Worm (Caenorhabditis elegans) whole organism, L1 larva: ENCODE data around the gene C34C12.6.

ENCODE experiments used
- F16B12.6 ChIP-seq: fragments of 150-350 bp; optimal IDR thresholded peaks from 2 replicates; lab custom pipeline; 2014; ENCODE audit warnings: missing biosample characterization, missing genetic modification characterization
- Y116A8C.19 ChIP-seq: sonication (generic microtip); optimal IDR thresholded peaks from 2 replicates; lab custom pipeline; 2016; ENCODE audit warnings: missing compliant biosample characterization, missing genetic modification characterization, borderline replicate concordance
- alr-1 ChIP-seq: fragments of 200-800 bp; sonication (Bioruptor generic); optimal IDR thresholded peaks from 2 replicates; lab custom pipeline; 2018; ENCODE audit warnings: borderline replicate concordance, mild to moderate bottlenecking, missing genetic modification characterization, missing compliant biosample characterization
- aly-2 ChIP-seq: fragments of 150-350 bp; optimal IDR thresholded peaks from 2 replicates; lab custom pipeline; 2014; ENCODE audit warnings: missing biosample characterization, missing genetic modification characterization
- ama-1 ChIP-seq: fragments of 150-350 bp; optimal IDR thresholded peaks from 2 replicates; lab custom pipeline; 2014
- ceh-63 ChIP-seq: fragments of 200-800 bp; sonication (Bioruptor generic); optimal IDR thresholded peaks from 2 replicates; lab custom pipeline; 2018; ENCODE audit warnings: mild to moderate bottlenecking, missing genetic modification characterization, missing compliant biosample characterization
- ceh-8 ChIP-seq: fragments of 200-800 bp; sonication (Bioruptor generic); optimal IDR thresholded peaks from 2 replicates; lab custom pipeline; 2018; ENCODE audit warnings: mild to moderate bottlenecking, missing genetic modification characterization, moderate library complexity, missing compliant biosample characterization
- ceh-82 ChIP-seq, 3 experiments: fragments of 150-350 bp in 1 of 3; sonication (generic microtip) in 2 of 3; optimal IDR thresholded peaks; 2 replicates each; lab custom pipeline; 2014 to 2017; ENCODE audit warnings: missing biosample characterization in 3 of 3, missing genetic modification characterization in 3 of 3
- ces-1 ChIP-seq: fragments of 150-350 bp; optimal IDR thresholded peaks from 2 replicates; lab custom pipeline; 2014; ENCODE audit warnings: missing biosample characterization, missing genetic modification reagents, missing genetic modification characterization
- dsc-1 ChIP-seq: sonication (generic microtip); optimal IDR thresholded peaks from 2 replicates; lab custom pipeline; 2016; ENCODE audit warnings: mild to moderate bottlenecking, missing genetic modification characterization, missing compliant biosample characterization
- efl-1 ChIP-seq, 4 experiments: fragments of 150-350 bp; optimal IDR thresholded peaks in 3 of 4; peaks in 1 of 4; 1 replicate in 1 of 4; 2 replicates in 3 of 4; lab custom pipeline; 2014; ENCODE audit warnings: missing biosample characterization in 2 of 4, missing genetic modification characterization in 2 of 4, missing genetic modification reagents in 2 of 4
- egl-13 ChIP-seq: sonication (generic microtip); optimal IDR thresholded peaks from 2 replicates; lab custom pipeline; 2016; ENCODE audit warnings: missing genotype, missing genetic modification reagents, missing genetic modification characterization, missing compliant biosample characterization
- egl-27 ChIP-seq, 2 experiments: fragments of 150-350 bp in 1 of 2; sonication (generic microtip); optimal IDR thresholded peaks; 3 replicates each; lab custom pipeline; 2017 to 2018; ENCODE audit warnings: missing biosample characterization in 2 of 2, missing genetic modification characterization in 2 of 2, missing genetic modification reagents in 2 of 2
- elt-3 ChIP-seq, 6 experiments: fragments of 150-350 bp in 1 of 6; sonication (generic microtip); optimal IDR thresholded peaks; 2 replicates each; lab custom pipeline; 2017 to 2018; ENCODE audit warnings: missing biosample characterization in 6 of 6, missing genetic modification characterization in 6 of 6, inconsistent platforms in 1 of 6
- fkh-10 ChIP-seq: sonication (generic microtip); optimal IDR thresholded peaks from 2 replicates; lab custom pipeline; 2017; ENCODE audit warnings: missing biosample characterization, missing genetic modification reagents, missing genetic modification characterization
- fkh-4 ChIP-seq: sonication (generic microtip); optimal IDR thresholded peaks from 2 replicates; lab custom pipeline; 2016; ENCODE audit warnings: missing compliant biosample characterization, missing genetic modification characterization, borderline replicate concordance
- fkh-8 ChIP-seq: sonication (generic microtip); optimal IDR thresholded peaks from 2 replicates; lab custom pipeline; 2016; ENCODE audit warnings: mild to moderate bottlenecking, missing genetic modification characterization, missing compliant biosample characterization
- fos-1 ChIP-seq: fragments of 150-350 bp; optimal IDR thresholded peaks from 2 replicates; lab custom pipeline; 2014; ENCODE audit warnings: missing biosample characterization, missing genetic modification characterization
- grh-1 ChIP-seq: fragments of 200-800 bp; sonication (Bioruptor generic); IDR thresholded peaks from 2 replicates; pipeline ENCODE4 v1.3.6; 2022; ENCODE audit warnings: missing genetic modification reagents, missing genetic modification characterization, missing compliant biosample characterization
- hpl-2 ChIP-seq: fragments of 150-350 bp; optimal IDR thresholded peaks from 2 replicates; lab custom pipeline; 2014; ENCODE audit warnings: missing biosample characterization, missing genetic modification reagents, missing genetic modification characterization
- lin-13 ChIP-seq: fragments of 150-350 bp; optimal IDR thresholded peaks from 2 replicates; lab custom pipeline; 2014; ENCODE audit warnings: missing biosample characterization, missing genetic modification reagents, missing genetic modification characterization
- lin-14 ChIP-seq: fragments of 200-800 bp; sonication (Bioruptor generic); optimal IDR thresholded peaks from 2 replicates; lab custom pipeline; 2018; ENCODE audit warnings: mild to moderate bottlenecking, missing genetic modification characterization, moderate library complexity, missing compliant biosample characterization
- lin-35 ChIP-seq, 2 experiments: fragments of 150-350 bp; optimal IDR thresholded peaks; 2 replicates each; lab custom pipeline; 2014; ENCODE audit warnings: missing biosample characterization in 2 of 2, missing genetic modification characterization in 2 of 2, missing genetic modification reagents in 2 of 2
- mab-9 ChIP-seq: fragments of 200-800 bp; sonication (Bioruptor generic); IDR thresholded peaks from 2 replicates; pipeline ENCODE4 v1.3.6; 2022; ENCODE audit warnings: missing genetic modification reagents, missing genetic modification characterization, missing compliant biosample characterization
- nhr-11 ChIP-seq: fragments of 150-350 bp; optimal IDR thresholded peaks from 2 replicates; lab custom pipeline; 2014; ENCODE audit warnings: missing biosample characterization, missing genetic modification characterization
- nhr-12 ChIP-seq: sonication (generic microtip); optimal IDR thresholded peaks from 2 replicates; lab custom pipeline; 2017; ENCODE audit warnings: missing biosample characterization, missing genetic modification characterization
- nhr-20 ChIP-seq: sonication (generic microtip); optimal IDR thresholded peaks from 2 replicates; lab custom pipeline; 2016; ENCODE audit warnings: mild to moderate bottlenecking, missing genetic modification characterization, missing compliant biosample characterization
- nhr-237 ChIP-seq: fragments of 150-350 bp; optimal IDR thresholded peaks from 2 replicates; lab custom pipeline; 2014; ENCODE audit warnings: missing biosample characterization, missing genetic modification characterization
- nhr-28 ChIP-seq: fragments of 150-350 bp; optimal IDR thresholded peaks from 2 replicates; lab custom pipeline; 2014; ENCODE audit warnings: missing biosample characterization, missing genetic modification characterization
- nhr-47 ChIP-seq: sonication (generic microtip); optimal IDR thresholded peaks from 2 replicates; lab custom pipeline; 2016; ENCODE audit warnings: mild to moderate bottlenecking, missing genetic modification characterization, moderate library complexity, missing compliant biosample characterization
- nhr-71 ChIP-seq: sonication (generic microtip); optimal IDR thresholded peaks from 2 replicates; lab custom pipeline; 2016; ENCODE audit warnings: mild to moderate bottlenecking, missing genetic modification characterization, moderate library complexity, missing compliant biosample characterization
- nhr-76 ChIP-seq: sonication (generic microtip); optimal IDR thresholded peaks from 2 replicates; lab custom pipeline; 2017; ENCODE audit warnings: missing biosample characterization, missing genetic modification characterization
- nhr-77 ChIP-seq: fragments of 150-350 bp; optimal IDR thresholded peaks from 2 replicates; lab custom pipeline; 2014; ENCODE audit warnings: missing biosample characterization, missing genetic modification characterization
- nhr-84 ChIP-seq: sonication (generic microtip); optimal IDR thresholded peaks from 2 replicates; lab custom pipeline; 2017; ENCODE audit warnings: missing biosample characterization, missing genetic modification characterization
- nhr-85 ChIP-seq: sonication (generic microtip); peaks from one replicate; lab custom pipeline; 2016; ENCODE audit warnings: missing genetic modification characterization, inconsistent platforms, missing compliant biosample characterization
- nhr-90 ChIP-seq: sonication (generic microtip); optimal IDR thresholded peaks from 2 replicates; lab custom pipeline; 2016; ENCODE audit warnings: mild to moderate bottlenecking, missing genetic modification characterization, missing compliant biosample characterization; ENCODE audit not compliant: poor library complexity
- pax-3 ChIP-seq: fragments of 200-800 bp; sonication (Bioruptor generic); optimal IDR thresholded peaks from 2 replicates; lab custom pipeline; 2018; ENCODE audit warnings: mild to moderate bottlenecking, missing genetic modification characterization, moderate library complexity, missing compliant biosample characterization
- skn-1 ChIP-seq: fragments of 150-350 bp; optimal IDR thresholded peaks from 2 replicates; lab custom pipeline; 2014; ENCODE audit warnings: missing biosample characterization, missing genetic modification characterization
- snpc-4 ChIP-seq: fragments of 150-350 bp; optimal IDR thresholded peaks from 2 replicates; lab custom pipeline; 2014; ENCODE audit warnings: missing biosample characterization, missing genetic modification characterization
- snu-23 ChIP-seq: sonication (generic microtip); optimal IDR thresholded peaks from 2 replicates; lab custom pipeline; 2016; ENCODE audit warnings: missing genetic modification characterization, missing compliant biosample characterization
- sox-4 ChIP-seq: sonication (generic microtip); optimal IDR thresholded peaks from 2 replicates; lab custom pipeline; 2016; ENCODE audit warnings: missing genetic modification characterization, missing compliant biosample characterization
- sptf-1 ChIP-seq: fragments of 150-350 bp; optimal IDR thresholded peaks from 2 replicates; lab custom pipeline; 2014; ENCODE audit warnings: missing biosample characterization, missing genetic modification characterization
- swsn-7 ChIP-seq: sonication (generic microtip); optimal IDR thresholded peaks from 2 replicates; lab custom pipeline; 2016; ENCODE audit warnings: missing genetic modification characterization, missing compliant biosample characterization
- unc-30 ChIP-seq: sonication (generic microtip); optimal IDR thresholded peaks from 2 replicates; lab custom pipeline; 2017; ENCODE audit warnings: missing biosample characterization, missing genetic modification characterization
- unc-62 ChIP-seq: fragments of 150-350 bp; optimal IDR thresholded peaks from 2 replicates; lab custom pipeline; 2014; ENCODE audit warnings: missing biosample characterization, missing genetic modification reagents, missing genetic modification characterization
- unc-86 ChIP-seq: sonication (generic microtip); optimal IDR thresholded peaks from 2 replicates; lab custom pipeline; 2016; ENCODE audit warnings: missing genetic modification characterization, missing compliant biosample characterization
- vab-15 ChIP-seq: sonication (generic microtip); optimal IDR thresholded peaks from 2 replicates; lab custom pipeline; 2017; ENCODE audit warnings: missing genotype, mild to moderate bottlenecking, missing genetic modification characterization, missing compliant biosample characterization
- xbp-1 ChIP-seq: sonication (generic microtip); optimal IDR thresholded peaks from 2 replicates; lab custom pipeline; 2016; ENCODE audit warnings: missing genetic modification characterization, missing compliant biosample characterization
- ztf-11 ChIP-seq, 2 experiments: sonication (generic microtip); optimal IDR thresholded peaks; 2 replicates each; lab custom pipeline; 2016 to 2017; ENCODE audit warnings: missing genetic modification characterization in 2 of 2, missing biosample characterization in 1 of 2, missing compliant biosample characterization in 1 of 2

The C34C12.6 gene

DNA sequence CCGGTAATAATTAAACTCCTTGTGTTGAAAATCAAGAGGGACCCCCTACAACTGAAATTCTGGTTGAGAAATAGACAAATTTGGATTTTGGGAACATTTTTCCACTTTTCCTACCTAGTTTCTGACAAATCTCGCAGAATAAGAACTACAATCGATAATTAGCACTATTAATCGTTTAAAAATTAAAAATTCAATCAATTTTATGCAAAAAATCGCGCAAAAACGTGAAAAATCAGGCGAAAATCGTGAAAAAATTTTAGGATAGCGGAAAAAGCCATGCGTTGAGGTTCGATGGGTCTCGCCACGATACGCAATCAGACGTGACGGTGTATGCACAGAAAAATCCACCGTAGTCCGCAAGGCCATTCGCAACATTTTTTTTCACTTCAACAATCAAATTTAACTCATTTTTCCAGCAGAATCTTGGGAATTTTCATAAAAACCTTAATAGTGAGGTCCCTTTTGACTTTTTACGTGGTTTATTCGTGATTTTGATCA is 22.7 kb downstream of the C34C12.6 start, which contains the start of gene lias-1 (continued):
- TF ChIP-seq pax-3 (tag; lab: Kevin White, UChicago) (no peak), lin-35 (GFP tag; optimal IDR thresholded peaks at IDR 0.05; lab: Kevin White, UChicago) (peak; percentile 88 to 92), nhr-84 (tag; lab: Kevin White, UChicago) (no peak), vab-15 (tag; lab: Kevin White, UChicago) (peak; percentile 44), lin-14 (GFP tag; lab: Kevin White, UChicago) (peak; percentile 78), fkh-4 (tag; lab: Kevin White, UChicago) (no peak), unc-30 (no peak), elt-3 (tag; optimal IDR thresholded peaks at IDR 0.05; lab: Kevin White, UChicago) (peak in 3 of 6 experiments; percentile 36 to 83 (median 82)), ztf-11 (tag; optimal IDR thresholded peaks at IDR 0.05; lab: Kevin White, UChicago) (no peak), nhr-12 (no peak), ceh-8 (peak; percentile 19), ceh-82 (tag; optimal IDR thresholded peaks at IDR 0.05; lab: Kevin White, UChicago) (peak; percentile 79 to 95 (median 86))

DNA sequence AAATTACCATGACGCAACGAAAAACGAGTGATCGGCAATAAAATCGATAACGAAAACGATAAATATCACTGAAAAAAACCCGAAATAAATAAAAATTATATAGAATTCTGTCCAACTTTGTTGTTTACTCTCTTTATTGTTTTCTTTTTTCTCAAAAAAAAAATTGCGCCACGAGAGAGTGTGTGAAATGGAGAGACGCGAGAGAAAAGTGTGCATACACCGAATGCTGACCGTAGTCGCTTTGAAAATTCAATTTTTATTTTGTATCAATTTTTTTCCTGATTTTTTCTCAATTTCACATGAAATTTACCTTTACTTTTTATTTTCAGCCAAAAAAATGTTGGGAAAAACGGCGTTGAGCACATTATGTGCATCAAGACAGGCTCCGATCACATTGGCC is 27.5 kb downstream of the C34C12.6 start, which contains the start of the genes M01F1.4 and mrpl-35:
M01F1.4 (minus strand) TSS at position 126 of the 400 bp plus-strand sequence.
mrpl-35 (plus strand) TSS at position 330 of the 400 bp plus-strand sequence.
- TF ChIP-seq nhr-237 (tag; lab: Kevin White, UChicago) = no peak
- TF ChIP-seq nhr-76 (tag; lab: Kevin White, UChicago) = no peak
- TF ChIP-seq alr-1 (tag; lab: Kevin White, UChicago) = no peak
- no peak for TF ChIP-seq fkh-4 (tag; lab: Kevin White, UChicago)
- no peak for TF ChIP-seq ceh-8
- no peak for TF ChIP-seq ama-1 (lab: Kevin White, UChicago)
- peak; percentile 65 for TF ChIP-seq nhr-71 (tag; lab: Kevin White, UChicago)
- no peak for TF ChIP-seq aly-2 (tag; lab: Kevin White, UChicago)
- TF ChIP-seq ceh-82 (tag; optimal IDR thresholded peaks at IDR 0.05; lab: Kevin White, UChicago) = peak in 1 of 3 experiments; percentile 59
- TF ChIP-seq nhr-77 (tag; lab: Kevin White, UChicago) = no peak
- TF ChIP-seq unc-86 (tag; lab: Kevin White, UChicago) = no peak
- no peak for TF ChIP-seq nhr-11 (tag; lab: Kevin White, UChicago)
- peak; percentile 28 for TF ChIP-seq swsn-7 (tag; lab: Kevin White, UChicago)
- TF ChIP-seq fkh-10 (GFP tag; lab: Kevin White, UChicago) = no peak
- no peak for TF ChIP-seq mab-9 (GFP tag; lab: Robert Waterston, UW)
- peak; percentile 69 for TF ChIP-seq snu-23 (GFP tag; lab: Kevin White, UChicago)
- no peak for TF ChIP-seq ces-1 (GFP tag; lab: Kevin White, UChicago)
- peak; percentile 90 for TF ChIP-seq F16B12.6 (tag; lab: Kevin White, UChicago)
- no peak for TF ChIP-seq egl-13 (tag; lab: Kevin White, UChicago)
- peak; percentile 4 for TF ChIP-seq fkh-8 (tag; lab: Kevin White, UChicago)
- TF ChIP-seq dsc-1 (tag; lab: Kevin White, UChicago) = no peak
- no peak for TF ChIP-seq ztf-11 (tag; optimal IDR thresholded peaks at IDR 0.05; lab: Kevin White, UChicago)
- no peak for TF ChIP-seq nhr-84 (tag; lab: Kevin White, UChicago)
- no peak for TF ChIP-seq lin-13 (GFP tag; lab: Kevin White, UChicago)
- TF ChIP-seq sox-4 (tag; lab: Kevin White, UChicago) = no peak
- TF ChIP-seq nhr-85 (tag; lab: Kevin White, UChicago) = no peak
- peak; percentile 52 for TF ChIP-seq snpc-4 (tag; lab: Kevin White, UChicago)
- peak in 1 of 6 experiments; percentile 63 for TF ChIP-seq elt-3 (tag; optimal IDR thresholded peaks at IDR 0.05; lab: Kevin White, UChicago)
- TF ChIP-seq nhr-28 = no peak
- no peak for TF ChIP-seq sptf-1
- TF ChIP-seq vab-15 (tag; lab: Kevin White, UChicago) = no peak
- no peak for TF ChIP-seq unc-62 (GFP tag; lab: Kevin White, UChicago)
- no peak for TF ChIP-seq hpl-2
- peak; percentile 57 for TF ChIP-seq nhr-20
- no peak for TF ChIP-seq ceh-63 (GFP tag; lab: Kevin White, UChicago)
- TF ChIP-seq nhr-90 (tag; lab: Kevin White, UChicago) = peak; percentile 4
- TF ChIP-seq skn-1 (tag; lab: Kevin White, UChicago) = peak; percentile 72
- peak; percentile 54 to 57 for TF ChIP-seq efl-1 (optimal IDR thresholded peaks at IDR 0.05; lab: Kevin White, UChicago)
- TF ChIP-seq efl-1 (GFP tag; optimal IDR thresholded peaks at IDR 0.05 in 1 of 2; lab: Kevin White, UChicago) = peak; percentile 76 to 94
- no peak for TF ChIP-seq Y116A8C.19
- TF ChIP-seq nhr-12 = no peak
- no peak for TF ChIP-seq grh-1
- TF ChIP-seq xbp-1 (tag; lab: Kevin White, UChicago) = peak; percentile 41
- no peak for TF ChIP-seq egl-27 (tag; optimal IDR thresholded peaks at IDR 0.05; lab: Kevin White, UChicago)
- TF ChIP-seq fos-1 (tag; lab: Kevin White, UChicago) = no peak
- peak; percentile 38 for TF ChIP-seq nhr-47 (tag; lab: Kevin White, UChicago)
- TF ChIP-seq pax-3 (tag; lab: Kevin White, UChicago) = no peak
